Worm (Caenorhabditis elegans) whole organism, L1 larva: Measurements from ENCODE around the gene rpt-1.

Experiments used
- F16B12.6 ChIP-seq: fragments of 150-350 bp; optimal IDR thresholded peaks from 2 replicates; lab custom pipeline; 2014; ENCODE audit warnings: missing biosample characterization, missing genetic modification characterization
- blmp-1 ChIP-seq: fragments of 150-350 bp; optimal IDR thresholded peaks from 2 replicates; lab custom pipeline; 2014; ENCODE audit warnings: missing biosample characterization, missing genetic modification characterization
- ceh-88 ChIP-seq: fragments of 200-800 bp; sonication (Bioruptor generic); IDR thresholded peaks from 2 replicates; pipeline ENCODE4 v1.3.6; 2022; ENCODE audit warnings: missing genetic modification characterization, missing compliant biosample characterization
- fkh-8 ChIP-seq: sonication (generic microtip); optimal IDR thresholded peaks from 2 replicates; lab custom pipeline; 2016; ENCODE audit warnings: mild to moderate bottlenecking, missing genetic modification characterization, missing compliant biosample characterization
- lin-14 ChIP-seq: fragments of 200-800 bp; sonication (Bioruptor generic); optimal IDR thresholded peaks from 2 replicates; lab custom pipeline; 2018; ENCODE audit warnings: mild to moderate bottlenecking, missing genetic modification characterization, moderate library complexity, missing compliant biosample characterization
- lin-35 ChIP-seq, 2 experiments: fragments of 150-350 bp; optimal IDR thresholded peaks; 2 replicates each; lab custom pipeline; 2014; ENCODE audit warnings: missing biosample characterization in 2 of 2, missing genetic modification characterization in 2 of 2, missing genetic modification reagents in 2 of 2
- lir-3 ChIP-seq: sonication (generic microtip); optimal IDR thresholded peaks from 2 replicates; lab custom pipeline; 2016; ENCODE audit warnings: mild to moderate bottlenecking, missing genetic modification characterization, moderate library complexity, missing compliant biosample characterization; ENCODE audit not compliant: poor library complexity
- nhr-28 ChIP-seq: fragments of 150-350 bp; optimal IDR thresholded peaks from 2 replicates; lab custom pipeline; 2014; ENCODE audit warnings: missing biosample characterization, missing genetic modification characterization
- nhr-71 ChIP-seq: sonication (generic microtip); optimal IDR thresholded peaks from 2 replicates; lab custom pipeline; 2016; ENCODE audit warnings: mild to moderate bottlenecking, missing genetic modification characterization, moderate library complexity, missing compliant biosample characterization
- nhr-90 ChIP-seq: sonication (generic microtip); optimal IDR thresholded peaks from 2 replicates; lab custom pipeline; 2016; ENCODE audit warnings: mild to moderate bottlenecking, missing genetic modification characterization, missing compliant biosample characterization; ENCODE audit not compliant: poor library complexity
- sox-4 ChIP-seq: sonication (generic microtip); optimal IDR thresholded peaks from 2 replicates; lab custom pipeline; 2016; ENCODE audit warnings: missing genetic modification characterization, missing compliant biosample characterization
- vab-15 ChIP-seq: sonication (generic microtip); optimal IDR thresholded peaks from 2 replicates; lab custom pipeline; 2017; ENCODE audit warnings: missing genotype, mild to moderate bottlenecking, missing genetic modification characterization, missing compliant biosample characterization

rpt-1 gene

DNA sequence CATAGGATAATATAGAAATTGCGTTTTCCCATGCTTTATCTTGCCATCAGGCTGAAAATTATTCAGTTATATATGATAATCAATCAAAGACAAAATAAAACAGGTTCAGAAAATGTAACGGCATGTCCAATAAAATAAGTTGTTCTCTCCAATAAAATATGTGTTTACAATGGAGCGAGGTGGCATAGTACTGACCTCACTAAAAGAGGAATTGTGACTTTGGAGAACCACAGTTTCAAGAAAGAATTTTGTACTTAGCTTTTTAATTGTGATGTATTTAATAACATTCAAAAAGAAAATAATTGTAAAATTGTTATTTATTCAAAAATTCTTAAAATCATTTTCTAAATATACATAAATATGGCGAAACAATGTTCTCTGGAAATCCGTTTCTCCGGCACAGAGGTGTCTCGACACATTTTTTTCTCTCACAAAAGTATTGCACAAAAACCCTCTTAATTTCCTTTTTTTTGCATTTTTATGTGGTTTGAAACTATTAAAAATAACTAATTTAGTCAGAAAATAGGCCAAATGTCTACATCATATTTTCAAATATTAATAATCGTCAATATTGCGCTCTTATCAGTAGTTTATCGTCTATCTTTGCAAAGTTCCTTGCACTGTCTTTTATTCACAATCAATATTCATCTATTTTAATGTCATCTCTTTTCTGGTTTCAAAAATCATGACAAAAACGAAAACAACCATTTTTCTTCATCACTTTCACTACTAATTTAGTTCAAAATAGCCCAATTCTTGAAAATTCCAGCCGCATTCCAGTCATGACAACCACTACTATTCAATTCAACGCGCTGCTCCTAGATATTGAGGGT lies 48.8 kb downstream of the rpt-1 start, which contains the start of the genes aman-2 and F58H1.3 (continued):
- TF ChIP-seq sox-4 (tag; lab: Kevin White, UChicago), result peak; percentile 6
- TF ChIP-seq nhr-71 (tag; lab: Kevin White, UChicago), result peak; percentile 57
- TF ChIP-seq nhr-90 (tag; lab: Kevin White, UChicago), result peak; percentile 46
- TF ChIP-seq vab-15 (tag; lab: Kevin White, UChicago), result peak; percentile 72
- no peak for TF ChIP-seq F16B12.6 (tag; lab: Kevin White, UChicago)
- TF ChIP-seq blmp-1 (tag; lab: Kevin White, UChicago), result peak; percentile 26
- TF ChIP-seq fkh-8, result peak; percentile 79
- peak; percentile 44; the same call in 1 of the 2 replicates for TF ChIP-seq ceh-88 (GFP tag; lab: Robert Waterston, UW)
- TF ChIP-seq lin-35 (GFP tag; optimal IDR thresholded peaks at IDR 0.05; lab: Kevin White, UChicago), result peak; percentile 46 to 68
- TF ChIP-seq nhr-28, result no peak
- TF ChIP-seq lir-3 (tag; lab: Kevin White, UChicago), result peak; percentile 47
- TF ChIP-seq lin-14 (GFP tag; lab: Kevin White, UChicago), result peak; percentile 73
